Fruit fly (Drosophila melanogaster) whole organism, embryonic: Measurements from ENCODE around the gene aqz.

ENCODE experiments used
- Awh ChIP-seq: fragments of 200-800 bp; sonication (Bioruptor generic); IDR thresholded peaks from 2 replicates; pipeline ENCODE4, ENCODE4 v1.3.6; 2022; ENCODE audit warnings: missing biosample characterization, missing genetic modification characterization
- CG2116 ChIP-seq: fragments of 200-800 bp; sonication (Bioruptor generic); optimal IDR thresholded peaks from 3 replicates; lab custom pipeline; 2018; ENCODE audit warnings: missing biosample characterization, mild to moderate bottlenecking, missing genetic modification characterization
- CG43689 ChIP-seq: fragments of 200-800 bp; sonication (Bioruptor generic); IDR thresholded peaks from 2 replicates; pipeline ENCODE4 v1.3.6; 2022; ENCODE audit warnings: missing biosample characterization, missing genetic modification characterization
- CG6813 ChIP-seq: fragments of 200-800 bp; sonication (Bioruptor generic); optimal IDR thresholded peaks from 2 replicates; lab custom pipeline; 2017; ENCODE audit warnings: missing biosample characterization, missing genetic modification characterization, mild to moderate bottlenecking, moderate library complexity, missing genetic modification reagents
- D19A ChIP-seq: fragments of 200-800 bp; optimal IDR thresholded peaks from 3 replicates; lab custom pipeline; 2019; ENCODE audit warnings: missing biosample characterization, mild to moderate bottlenecking, missing genetic modification characterization, moderate library complexity
- Dref ChIP-seq: fragments of 200-800 bp; sonication (Bioruptor generic); IDR thresholded peaks from 2 replicates; pipeline ENCODE4 v1.3.6; 2022; ENCODE audit warnings: missing biosample characterization, missing genetic modification characterization
- HmgZ ChIP-seq: fragments of 200-800 bp; sonication (Bioruptor generic); optimal IDR thresholded peaks from 2 replicates; lab custom pipeline; 2018; ENCODE audit warnings: missing biosample characterization, mild to moderate bottlenecking, missing genetic modification characterization
- en ChIP-seq: fragments of 200-800 bp; sonication (Bioruptor generic); optimal IDR thresholded peaks from 2 replicates; lab custom pipeline; 2016; ENCODE audit warnings: missing biosample characterization, missing genetic modification characterization
- maf-S ChIP-seq: fragments of 200-800 bp; sonication (Bioruptor generic); optimal IDR thresholded peaks from 2 replicates; lab custom pipeline; 2016; ENCODE audit warnings: missing biosample characterization, missing genetic modification characterization

- TF ChIP-seq CG2116 (no peak), D19A (tag; lab: Kevin White, UChicago) (no peak), CG6813 (no peak), en (no peak), Dref (GFP tag; lab: Robert Waterston, UW) (no peak), HmgZ (tag; lab: Kevin White, UChicago) (no peak), maf-S (GFP tag; lab: Kevin White, UChicago) (no peak), Awh (GFP tag; lab: Robert Waterston, UW) (no peak), CG43689 (GFP tag; lab: Robert Waterston, UW) (no peak)
Observed at dm6 chr3R:8862208-8862607, 41.7 kb upstream of the aqz start.
